Fruit fly (Drosophila melanogaster) ovary, adult (tissue): ENCODE data around the gene CG14312.

Experiments
- CG17801 ChIP-seq: fragments of 200-800 bp; optimal IDR thresholded peaks from 2 replicates; lab custom pipeline; 2019; ENCODE audit warnings: missing biosample characterization, mild to moderate bottlenecking, missing genetic modification characterization, moderate library complexity; ENCODE audit not compliant: partially characterized antibody

Gene CG14312

DNA sequence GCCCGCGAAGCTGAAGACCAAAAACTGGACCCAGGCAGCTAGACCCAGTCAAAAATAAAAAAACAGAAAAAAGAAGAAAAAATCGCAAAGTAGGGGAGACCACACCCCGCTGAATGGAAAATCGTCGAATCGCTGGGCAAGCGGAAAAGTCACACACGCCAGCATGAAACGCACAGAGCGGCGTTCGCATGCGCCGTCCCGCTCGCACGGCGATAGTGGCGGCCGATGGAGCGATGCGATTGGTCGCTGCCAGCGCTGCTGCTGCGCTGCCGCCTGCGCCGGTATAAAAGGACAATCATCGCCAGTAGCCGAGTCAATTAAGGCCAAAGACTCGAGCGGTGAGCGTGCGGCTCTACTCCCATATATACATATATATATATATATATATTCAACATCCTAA is 47.4 kb downstream of the CG14312 start, which contains the start of gene repo:
Gene repo, plus strand, starts transcription at position 314 of the 400 bp plus-strand sequence.
- TF ChIP-seq CG17801 (GFP tag; lab: Kevin White, UChicago): no peak

- TF ChIP-seq CG17801 (GFP tag; lab: Kevin White, UChicago): no peak
Measured at dm6 chr3R:18234699-18235257, 48.5 kb downstream of the CG14312 start.
